Worm (Caenorhabditis elegans) whole organism, young adult: ENCODE data around the gene sru-4.
A peak's percentile ranks its signal among the peaks of the same experiment; 100 is the strongest.

ENCODE experiments used
- B0019.2 ChIP-seq: fragments of 200-800 bp; sonication (Bioruptor generic); conservative IDR thresholded peaks from 2 replicates; pipeline ENCODE4 v1.3.6; 2022; ENCODE audit warnings: missing genetic modification reagents, missing genetic modification characterization, missing compliant biosample characterization
- B0261.1 ChIP-seq: sonication (generic microtip); optimal IDR thresholded peaks from 2 replicates; lab custom pipeline; 2016; ENCODE audit warnings: mild to moderate bottlenecking, missing genetic modification characterization, moderate library complexity, missing compliant biosample characterization
- F33H1.4 ChIP-seq: fragments of 200-800 bp; sonication (Bioruptor generic); IDR thresholded peaks from 2 replicates; pipeline ENCODE4 v1.3.6; 2022; ENCODE audit warnings: missing genetic modification reagents, missing genetic modification characterization, missing compliant biosample characterization
- F39B2.1 ChIP-seq: fragments of 200-800 bp; sonication (Bioruptor generic); IDR thresholded peaks from 2 replicates; pipeline ENCODE4 v1.3.6; 2022; ENCODE audit warnings: missing genetic modification reagents, missing genetic modification characterization, missing compliant biosample characterization
- F49E8.2 ChIP-seq: sonication (generic microtip); optimal IDR thresholded peaks from 3 replicates; lab custom pipeline; 2017; ENCODE audit warnings: missing genetic modification characterization, mild to moderate bottlenecking, missing compliant biosample characterization, antibody characterized with exemption, moderate library complexity; ENCODE audit not compliant: insufficient read depth
- F52B5.7 ChIP-seq: sonication (generic microtip); optimal IDR thresholded peaks from 2 replicates; lab custom pipeline; 2016; ENCODE audit warnings: mild to moderate bottlenecking, missing genetic modification characterization, missing compliant biosample characterization
- F57A8.1 ChIP-seq: fragments of 200-800 bp; sonication (Bioruptor generic); optimal IDR thresholded peaks from 2 replicates; lab custom pipeline; 2018; ENCODE audit warnings: mild to moderate bottlenecking, missing genetic modification characterization, moderate library complexity, missing compliant biosample characterization
- K11D2.4 ChIP-seq: fragments of 200-800 bp; sonication (Bioruptor generic); IDR thresholded peaks from 2 replicates; pipeline ENCODE4 v1.3.6; 2022; ENCODE audit warnings: missing genetic modification reagents, missing genetic modification characterization, missing compliant biosample characterization
- T07F8.4 ChIP-seq: sonication (generic microtip); optimal IDR thresholded peaks from 2 replicates; lab custom pipeline; 2016; ENCODE audit warnings: mild to moderate bottlenecking, missing genetic modification characterization, moderate library complexity, missing compliant biosample characterization
- T26A5.8 ChIP-seq: sonication (generic microtip); optimal IDR thresholded peaks from 2 replicates; lab custom pipeline; 2016; ENCODE audit warnings: missing genetic modification characterization, missing compliant biosample characterization
- Y53G8AR.9 ChIP-seq: fragments of 200-800 bp; sonication (Bioruptor generic); conservative IDR thresholded peaks from 2 replicates; pipeline ENCODE4 v1.3.6; 2022; ENCODE audit warnings: missing genetic modification reagents, missing genetic modification characterization, missing compliant biosample characterization
- Y56A3A.18 ChIP-seq: fragments of 200-800 bp; sonication (Bioruptor generic); IDR thresholded peaks from 2 replicates; pipeline ENCODE4 v1.3.6; 2022; ENCODE audit warnings: missing genetic modification reagents, missing genetic modification characterization, missing compliant biosample characterization
- Y67H2A.10 ChIP-seq: fragments of 200-800 bp; sonication (Bioruptor generic); conservative IDR thresholded peaks from 2 replicates; pipeline ENCODE4 v1.3.6; 2022; ENCODE audit warnings: missing genetic modification reagents, missing genetic modification characterization, missing compliant biosample characterization
- Y79H2A.3 ChIP-seq: fragments of 200-800 bp; sonication (Bioruptor generic); conservative IDR thresholded peaks from 2 replicates; pipeline ENCODE4 v1.3.6; 2022; ENCODE audit warnings: missing genetic modification reagents, missing genetic modification characterization, missing compliant biosample characterization
- Y95B8A.8 ChIP-seq: fragments of 200-800 bp; sonication (Bioruptor generic); IDR thresholded peaks from 2 replicates; pipeline ENCODE4 v1.3.6; 2022; ENCODE audit warnings: missing genetic modification reagents, missing genetic modification characterization, missing compliant biosample characterization
- aptf-3 ChIP-seq: fragments of 200-800 bp; sonication (Bioruptor generic); IDR thresholded peaks from 2 replicates; pipeline ENCODE4 v1.3.6; 2022; ENCODE audit warnings: missing genetic modification characterization, missing compliant biosample characterization
- attf-3 ChIP-seq: fragments of 200-800 bp; sonication (Bioruptor generic); conservative IDR thresholded peaks from 2 replicates; pipeline ENCODE4 v1.3.6; 2022; ENCODE audit warnings: missing genetic modification reagents, missing genetic modification characterization, missing compliant biosample characterization
- bed-1 ChIP-seq: fragments of 200-800 bp; sonication (Bioruptor generic); IDR thresholded peaks from 2 replicates; pipeline ENCODE4 v1.3.6; 2022; ENCODE audit warnings: missing genetic modification reagents, missing genetic modification characterization, missing compliant biosample characterization
- ccch-3 ChIP-seq: fragments of 200-800 bp; sonication (Bioruptor generic); optimal IDR thresholded peaks from 2 replicates; lab custom pipeline; 2018; ENCODE audit warnings: mild to moderate bottlenecking, missing genetic modification characterization, missing compliant biosample characterization
- dpl-1 ChIP-seq: fragments of 150-350 bp; optimal IDR thresholded peaks from 2 replicates; lab custom pipeline; 2014; ENCODE audit warnings: missing biosample characterization, missing genetic modification reagents, missing genetic modification characterization
- egrh-3 ChIP-seq: fragments of 200-800 bp; sonication (Bioruptor generic); IDR thresholded peaks from 2 replicates; pipeline ENCODE4 v1.3.6; 2022; ENCODE audit warnings: missing genetic modification reagents, missing genetic modification characterization, missing compliant biosample characterization
- fkh-3 ChIP-seq: sonication (generic microtip); optimal IDR thresholded peaks from 2 replicates; lab custom pipeline; 2016; ENCODE audit warnings: mild to moderate bottlenecking, missing genetic modification characterization, missing compliant biosample characterization
- hlh-26 ChIP-seq: fragments of 200-800 bp; sonication (Bioruptor generic); conservative IDR thresholded peaks from 2 replicates; pipeline ENCODE4 v1.3.6; 2022; ENCODE audit warnings: missing genetic modification reagents, missing genetic modification characterization, missing compliant biosample characterization
- hrde-1 ChIP-seq: sonication (generic microtip); optimal IDR thresholded peaks from 2 replicates; lab custom pipeline; 2016; ENCODE audit warnings: missing genetic modification characterization, mild to moderate bottlenecking, missing compliant biosample characterization, moderate library complexity, missing genotype, missing genetic modification reagents, borderline replicate concordance
- lin-26 ChIP-seq: fragments of 200-800 bp; sonication (Bioruptor generic); IDR thresholded peaks from 2 replicates; pipeline ENCODE4 v1.3.6; 2022; ENCODE audit warnings: missing genetic modification reagents, missing genetic modification characterization, missing compliant biosample characterization
- lin-35 ChIP-seq, 3 experiments: fragments of 150-350 bp in 2 of 3; sonication (generic microtip) in 1 of 3; optimal IDR thresholded peaks; 2 replicates each; lab custom pipeline; 2014 to 2018; ENCODE audit warnings: missing biosample characterization in 3 of 3, missing genetic modification characterization in 3 of 3, missing genetic modification reagents in 3 of 3
- lin-54 ChIP-seq: fragments of 200-800 bp; sonication (Bioruptor generic); optimal IDR thresholded peaks from 2 replicates; lab custom pipeline; 2018; ENCODE audit warnings: mild to moderate bottlenecking, missing genetic modification characterization, missing compliant biosample characterization
- lir-1 ChIP-seq: fragments of 200-800 bp; sonication (Bioruptor generic); conservative IDR thresholded peaks from 2 replicates; pipeline ENCODE4 v1.3.6; 2022; ENCODE audit warnings: missing genetic modification reagents, missing genetic modification characterization, missing compliant biosample characterization
- lsl-1 ChIP-seq: fragments of 200-800 bp; sonication (Bioruptor generic); optimal IDR thresholded peaks from 2 replicates; lab custom pipeline; 2018; ENCODE audit warnings: mild to moderate bottlenecking, missing genetic modification characterization, moderate library complexity, missing compliant biosample characterization
- madf-6 ChIP-seq: fragments of 200-800 bp; sonication (Bioruptor generic); IDR thresholded peaks from 2 replicates; pipeline ENCODE4 v1.3.6; 2022; ENCODE audit warnings: missing genetic modification reagents, missing genetic modification characterization, missing compliant biosample characterization
- madf-8 ChIP-seq: fragments of 200-800 bp; sonication (Bioruptor generic); conservative IDR thresholded peaks from 2 replicates; pipeline ENCODE4 v1.3.6; 2022; ENCODE audit warnings: missing genetic modification reagents, missing genetic modification characterization, missing compliant biosample characterization
- nfyb-1 ChIP-seq: fragments of 200-800 bp; sonication (Bioruptor generic); IDR thresholded peaks from 2 replicates; pipeline ENCODE4 v1.3.6; 2022; ENCODE audit warnings: missing genetic modification reagents, missing genetic modification characterization, missing compliant biosample characterization
- nhr-179 ChIP-seq: sonication (generic microtip); optimal IDR thresholded peaks from 2 replicates; lab custom pipeline; 2016; ENCODE audit warnings: mild to moderate bottlenecking, missing genetic modification characterization, missing compliant biosample characterization
- nhr-80 ChIP-seq: sonication (generic microtip); optimal IDR thresholded peaks from 2 replicates; lab custom pipeline; 2016; ENCODE audit warnings: missing genetic modification characterization, missing compliant biosample characterization
- nhr-90 ChIP-seq: sonication (generic microtip); optimal IDR thresholded peaks from 2 replicates; lab custom pipeline; 2016; ENCODE audit warnings: missing genotype, mild to moderate bottlenecking, missing genetic modification characterization, missing compliant biosample characterization
- pbrm-1 ChIP-seq: fragments of 200-800 bp; sonication (Bioruptor generic); IDR thresholded peaks from 2 replicates; pipeline ENCODE4 v1.3.6; 2022; ENCODE audit warnings: missing genetic modification reagents, missing genetic modification characterization, missing compliant biosample characterization
- rec-8 ChIP-seq, 2 experiments: sonication (generic microtip); optimal IDR thresholded peaks; 2 replicates each; lab custom pipeline; 2016; ENCODE audit warnings: mild to moderate bottlenecking in 2 of 2, missing genetic modification characterization in 2 of 2, missing genetic modification reagents in 2 of 2, missing genotype in 2 of 2, missing biosample characterization in 1 of 2, missing compliant biosample characterization in 1 of 2, moderate library complexity in 1 of 2
- repo-1 ChIP-seq: sonication (generic microtip); optimal IDR thresholded peaks from 2 replicates; lab custom pipeline; 2017; ENCODE audit warnings: mild to moderate bottlenecking, missing genetic modification characterization, missing compliant biosample characterization
- rpc-1 ChIP-seq, 2 experiments: fragments of 150-350 bp in 1 of 2; sonication (generic microtip) in 1 of 2; optimal IDR thresholded peaks; 2 replicates each; lab custom pipeline; 2014 to 2018; ENCODE audit warnings: missing biosample characterization in 1 of 2, missing genetic modification characterization in 1 of 2, missing genetic modification reagents in 1 of 2, missing genotype in 1 of 2
- snpc-1.1 ChIP-seq: sonication (generic microtip); optimal IDR thresholded peaks from 2 replicates; lab custom pipeline; 2017; ENCODE audit warnings: missing genetic modification characterization, mild to moderate bottlenecking, missing compliant biosample characterization, antibody characterized with exemption, moderate library complexity, missing genotype, missing genetic modification reagents; ENCODE audit not compliant: insufficient read depth
- snpc-3.4 ChIP-seq: sonication (generic microtip); optimal IDR thresholded peaks from 2 replicates; lab custom pipeline; 2017; ENCODE audit warnings: missing genetic modification characterization, mild to moderate bottlenecking, missing compliant biosample characterization, antibody characterized with exemption, moderate library complexity, missing genotype, missing genetic modification reagents
- sptf-2 ChIP-seq: fragments of 200-800 bp; sonication (Bioruptor generic); optimal IDR thresholded peaks from 2 replicates; lab custom pipeline; 2018; ENCODE audit warnings: mild to moderate bottlenecking, missing genetic modification characterization, missing compliant biosample characterization
- unc-130 ChIP-seq: sonication (generic microtip); optimal IDR thresholded peaks from 2 replicates; lab custom pipeline; 2016; ENCODE audit warnings: missing genetic modification reagents, missing genetic modification characterization, missing compliant biosample characterization
- zfh-2 ChIP-seq: fragments of 200-800 bp; sonication (Bioruptor generic); conservative IDR thresholded peaks from 2 replicates; pipeline ENCODE4 v1.3.6; 2022; ENCODE audit warnings: missing genetic modification reagents, missing genetic modification characterization, missing compliant biosample characterization
- zim-3 ChIP-seq: sonication (generic microtip); optimal IDR thresholded peaks from 2 replicates; lab custom pipeline; 2017; ENCODE audit warnings: mild to moderate bottlenecking, missing genetic modification characterization, moderate library complexity, missing compliant biosample characterization

sru-4 gene

ce11 chrIV:9459224-9459781 is 38.9 kb upstream of the sru-4 start, which contains the start of gene copb-2 (continued):
- TF ChIP-seq egrh-3 (GFP tag; lab: Robert Waterston, UW) = no peak
- no peak for TF ChIP-seq unc-130 (GFP tag; lab: Kevin White, UChicago)
- no peak for TF ChIP-seq lin-54 (GFP tag; lab: Kevin White, UChicago)
- TF ChIP-seq repo-1 (tag; lab: Kevin White, UChicago) = no peak
- peak; percentile 38 for TF ChIP-seq snpc-3.4 (tag; lab: Kevin White, UChicago)
- peak in 1 of 3 experiments; percentile 52 for TF ChIP-seq lin-35 (GFP tag; optimal IDR thresholded peaks at IDR 0.05; lab: Kevin White, UChicago)
- no peak for TF ChIP-seq Y56A3A.18 (GFP tag; lab: Robert Waterston, UW)
- TF ChIP-seq dpl-1 (GFP tag; lab: Kevin White, UChicago) = peak; percentile 10
- TF ChIP-seq bed-1 (GFP tag; lab: Robert Waterston, UW) = no peak
- TF ChIP-seq F52B5.7 (tag; lab: Kevin White, UChicago) = no peak
- TF ChIP-seq snpc-1.1 (tag; lab: Kevin White, UChicago) = peak; percentile 79
- no peak for TF ChIP-seq madf-6
- no peak for TF ChIP-seq hrde-1 (tag; lab: Kevin White, UChicago)
- TF ChIP-seq madf-8 (GFP tag; lab: Robert Waterston, UW) = no peak
- no peak for TF ChIP-seq B0019.2
- no peak for TF ChIP-seq rec-8 (tag; optimal IDR thresholded peaks at IDR 0.05; lab: Kevin White, UChicago)

- TF ChIP-seq B0261.1 (tag; lab: Kevin White, UChicago) = no peak
- TF ChIP-seq nhr-80 (tag; lab: Kevin White, UChicago) = no peak
- no peak for TF ChIP-seq F52B5.7 (tag; lab: Kevin White, UChicago)
- no peak for TF ChIP-seq hlh-26
- no peak for TF ChIP-seq Y95B8A.8
- no peak for TF ChIP-seq aptf-3 (GFP tag; lab: Robert Waterston, UW)
- no peak for TF ChIP-seq sptf-2
- no peak for TF ChIP-seq fkh-3 (tag; lab: Kevin White, UChicago)
- TF ChIP-seq F49E8.2 (tag; lab: Kevin White, UChicago) = peak; percentile 88
- peak; percentile 95 for TF ChIP-seq snpc-1.1 (tag; lab: Kevin White, UChicago)
- TF ChIP-seq F39B2.1 (GFP tag; lab: Robert Waterston, UW) = no peak
- TF ChIP-seq lin-26 (GFP tag; lab: Robert Waterston, UW) = peak; percentile 67
- no peak for TF ChIP-seq zim-3 (tag; lab: Kevin White, UChicago)
- no peak for TF ChIP-seq lir-1 (GFP tag; lab: Robert Waterston, UW)
- no peak for TF ChIP-seq nfyb-1
- TF ChIP-seq F57A8.1 = no peak
- no peak; the same call in 1 of the 2 replicates for TF ChIP-seq Y53G8AR.9
- no peak for TF ChIP-seq K11D2.4
- TF ChIP-seq zfh-2 (GFP tag; lab: Robert Waterston, UW) = no peak
- no peak for TF ChIP-seq T26A5.8 (tag; lab: Kevin White, UChicago)
- TF ChIP-seq T07F8.4 (tag; lab: Kevin White, UChicago) = no peak
- no peak for TF ChIP-seq dpl-1 (GFP tag; lab: Kevin White, UChicago)
- TF ChIP-seq bed-1 (GFP tag; lab: Robert Waterston, UW) = no peak
- TF ChIP-seq ccch-3 (GFP tag; lab: Kevin White, UChicago) = no peak
- TF ChIP-seq lsl-1 (GFP tag; lab: Kevin White, UChicago) = peak; percentile 45
- TF ChIP-seq nhr-179 (tag; lab: Kevin White, UChicago) = no peak
- no peak for TF ChIP-seq rpc-1 (optimal IDR thresholded peaks at IDR 0.05; lab: Kevin White, UChicago)
- TF ChIP-seq rpc-1 (tag; optimal IDR thresholded peaks at IDR 0.05; lab: Kevin White, UChicago) = peak; percentile 9
- TF ChIP-seq nhr-90 (tag; lab: Kevin White, UChicago) = no peak
- no peak; the same call in 1 of the 2 replicates for TF ChIP-seq F33H1.4
- 0 out of 2 replicates have a peak, but pooled peaks have one; percentile 14 for TF ChIP-seq attf-3 (GFP tag; lab: Robert Waterston, UW)
- peak; percentile 79 for TF ChIP-seq pbrm-1
- TF ChIP-seq Y67H2A.10 (GFP tag; lab: Robert Waterston, UW) = no peak
- no peak for TF ChIP-seq Y79H2A.3 (GFP tag; lab: Robert Waterston, UW)
Measured at ce11 chrIV:9464345-9464783, 33.8 kb upstream of the sru-4 start.
